Fruit fly (Drosophila melanogaster): ENCODE results near the gene CG13004.

dm6 chrX:16839905-16840304, 4.6 kb upstream of the CG13004 start:
- TF ChIP-seq CG8478 (optimal IDR thresholded peaks at IDR 0.05) (no peak), CTCF (optimal IDR thresholded peaks at IDR 0.05) (peak in 1 of 2 experiments; percentile 9)
